Worm (Caenorhabditis elegans) whole organism, L4/young adult: Measurements from ENCODE around the gene F35H10.3.

Experiments
- W03F9.2 ChIP-seq: fragments of 150-350 bp; optimal IDR thresholded peaks from 2 replicates; lab custom pipeline; 2014; ENCODE audit warnings: missing biosample characterization, missing genetic modification characterization
- dao-5 ChIP-seq: sonication (generic microtip); optimal IDR thresholded peaks from 2 replicates; lab custom pipeline; 2016; ENCODE audit warnings: missing genotype, missing genetic modification characterization, moderate library complexity, missing compliant biosample characterization
- him-1 ChIP-seq: sonication (generic microtip); optimal IDR thresholded peaks from 2 replicates; lab custom pipeline; 2016; ENCODE audit warnings: missing genotype, missing genetic modification reagents, missing genetic modification characterization, missing compliant biosample characterization

The F35H10.3 gene

DNA sequence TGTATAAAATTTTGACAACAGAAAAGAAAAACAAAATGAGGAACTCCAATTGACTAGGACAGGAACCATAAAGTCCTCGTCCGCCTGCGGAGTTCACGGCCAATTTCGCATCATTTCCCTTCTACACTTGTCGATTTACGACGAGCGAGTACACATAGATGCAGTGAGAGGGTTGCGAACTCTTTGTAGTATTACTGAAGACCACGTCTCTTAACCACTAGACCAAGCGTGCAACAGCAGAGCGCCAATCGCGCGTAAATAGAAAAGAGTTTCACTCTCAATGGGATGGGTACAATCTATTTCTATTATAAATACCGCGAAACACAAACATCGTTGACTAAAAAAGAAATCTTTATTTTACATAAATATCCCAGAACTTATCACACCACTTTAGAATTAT lies 49.6 kb downstream of the F35H10.3 start:
- peak; percentile 70 for TF ChIP-seq W03F9.2 (tag; lab: Kevin White, UChicago)
- peak; percentile 48 for TF ChIP-seq him-1 (tag; lab: Kevin White, UChicago)
- no peak for TF ChIP-seq dao-5 (tag; lab: Kevin White, UChicago)
